Worm (Caenorhabditis elegans): ENCODE data around the gene F21D12.3.

The F21D12.3 gene

DNA sequence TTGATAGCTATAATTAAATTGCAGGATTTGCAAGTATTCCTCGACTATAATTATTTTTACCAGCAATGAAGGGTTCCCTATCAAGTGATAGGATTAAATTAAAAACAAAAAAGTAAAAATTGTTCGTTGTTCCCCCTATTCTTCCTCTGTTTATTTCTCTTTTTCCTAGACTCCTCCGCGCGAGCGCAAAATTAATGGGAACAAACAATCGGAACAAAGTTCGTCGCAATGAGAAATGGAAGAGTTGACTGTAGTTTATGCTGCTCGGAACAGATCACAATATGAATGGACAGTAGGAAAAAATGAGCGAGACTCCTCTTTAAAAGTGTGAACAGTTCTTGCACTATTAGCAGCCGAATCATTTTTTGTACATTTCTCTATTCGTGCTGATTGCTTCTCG is 16.9 kb upstream of the F21D12.3 start:
- TF ChIP-seq Y75B8A.6 (GFP tag; IDR thresholded peaks at IDR 0.05) = no peak
- TF ChIP-seq pha-4 (GFP tag; IDR thresholded peaks at IDR 0.05) = no peak
- TF ChIP-seq pha-4 (tag; optimal IDR thresholded peaks at IDR 0.05) = peak; percentile 85
- TF ChIP-seq unc-39 (tag; optimal IDR thresholded peaks at IDR 0.05) = no peak
- no peak for TF ChIP-seq madf-5 (GFP tag; IDR thresholded peaks at IDR 0.05)
- 0 out of 2 replicates have a peak, but pooled peaks have one; percentile 18 for TF ChIP-seq dmd-6 (GFP tag; IDR thresholded peaks at IDR 0.05)
- no peak for TF ChIP-seq Y48G9A.11 (GFP tag; IDR thresholded peaks at IDR 0.05)
- TF ChIP-seq nhr-28 (tag; optimal IDR thresholded peaks at IDR 0.05) = peak; percentile 5
- TF ChIP-seq dve-1 (tag; optimal IDR thresholded peaks at IDR 0.05; ENCODE audit: insufficient read depth) = no peak

DNA sequence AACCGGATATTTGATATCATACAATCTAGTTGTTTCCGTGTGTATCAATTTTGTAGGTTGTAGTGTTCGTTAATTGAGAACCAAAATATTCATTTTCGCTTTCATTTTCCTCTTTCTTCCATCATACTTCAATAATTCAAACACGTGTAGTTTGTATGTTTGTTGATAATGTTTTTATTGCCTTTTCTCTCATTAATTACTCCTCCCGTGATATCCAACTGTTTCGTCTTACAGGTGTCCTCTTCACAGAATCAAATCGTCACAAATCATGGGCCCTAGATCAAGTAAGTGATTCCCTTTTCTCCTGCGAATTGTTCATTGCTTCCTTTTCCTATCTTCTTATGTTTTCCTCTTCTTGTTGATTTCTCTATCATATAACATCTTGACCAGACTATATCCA is 15.2 kb upstream of the F21D12.3 start, which contains the start of gene nhr-21:
Gene nhr-21, plus strand, starts transcription at position 235 of the 400 bp plus-strand sequence.
- TF ChIP-seq D1046.2 (GFP tag; IDR thresholded peaks at IDR 0.05) (no peak), attf-4 (tag; optimal IDR thresholded peaks at IDR 0.05) (no peak), F37D6.2 (tag; optimal IDR thresholded peaks at IDR 0.05) (no peak), hlh-30 (tag; optimal IDR thresholded peaks at IDR 0.05; ENCODE audit: insufficient read depth) (peak; percentile 79), nhr-28 (tag; optimal IDR thresholded peaks at IDR 0.05) (peak; percentile 87), unc-39 (tag; optimal IDR thresholded peaks at IDR 0.05) (no peak), lin-1 (GFP tag; IDR thresholded peaks at IDR 0.05) (0 out of 2 replicates have a peak, but pooled peaks have one; percentile 26), dmd-6 (GFP tag; IDR thresholded peaks at IDR 0.05) (peak; percentile 57; the same call in 1 of the 2 replicates), mxl-3 (GFP tag; optimal IDR thresholded peaks at IDR 0.05) (peak; percentile 64), F49E8.2 (tag; optimal IDR thresholded peaks at IDR 0.05; ENCODE audit: borderline replicate concordance) (no peak), pha-4 (GFP tag; IDR thresholded peaks at IDR 0.05) (no peak), pha-4 (tag; optimal IDR thresholded peaks at IDR 0.05) (no peak), daf-8 (GFP tag; IDR thresholded peaks at IDR 0.05) (no peak), ctbp-1 (GFP tag; IDR thresholded peaks at IDR 0.05) (no peak), ceh-62 (tag; optimal IDR thresholded peaks at IDR 0.05) (no peak), jun-1 (tag; optimal IDR thresholded peaks at IDR 0.05) (no peak), hmg-1.1 (GFP tag; IDR thresholded peaks at IDR 0.05) (no peak), lin-13 (GFP tag; optimal IDR thresholded peaks at IDR 0.05) (no peak), zag-1 (tag; optimal IDR thresholded peaks at IDR 0.05) (no peak), mdl-1 (tag; optimal IDR thresholded peaks at IDR 0.05) (peak in 1 of 2 experiments; percentile 76), nhr-25 (tag; optimal IDR thresholded peaks at IDR 0.05; ENCODE audit: borderline replicate concordance, insufficient read depth) (peak; percentile 16), mep-1 (tag; optimal IDR thresholded peaks at IDR 0.05) (peak; percentile 17), nhr-11 (tag; optimal IDR thresholded peaks at IDR 0.05) (peak; percentile 42), lsy-2 (tag; optimal IDR thresholded peaks at IDR 0.05) (peak in 1 of 2 experiments; percentile 52), cey-2 (tag; optimal IDR thresholded peaks at IDR 0.05; ENCODE audit: borderline replicate concordance, insufficient read depth) (peak; percentile 19), Y48G9A.11 (GFP tag; IDR thresholded peaks at IDR 0.05) (no peak), hlh-11 (tag; optimal IDR thresholded peaks at IDR 0.05) (peak; percentile 70), unc-62 (GFP tag; optimal IDR thresholded peaks at IDR 0.05 in 1 of 2) (peak in 1 of 2 experiments; percentile 87), unc-62 (tag; optimal IDR thresholded peaks at IDR 0.05) (no peak)

DNA sequence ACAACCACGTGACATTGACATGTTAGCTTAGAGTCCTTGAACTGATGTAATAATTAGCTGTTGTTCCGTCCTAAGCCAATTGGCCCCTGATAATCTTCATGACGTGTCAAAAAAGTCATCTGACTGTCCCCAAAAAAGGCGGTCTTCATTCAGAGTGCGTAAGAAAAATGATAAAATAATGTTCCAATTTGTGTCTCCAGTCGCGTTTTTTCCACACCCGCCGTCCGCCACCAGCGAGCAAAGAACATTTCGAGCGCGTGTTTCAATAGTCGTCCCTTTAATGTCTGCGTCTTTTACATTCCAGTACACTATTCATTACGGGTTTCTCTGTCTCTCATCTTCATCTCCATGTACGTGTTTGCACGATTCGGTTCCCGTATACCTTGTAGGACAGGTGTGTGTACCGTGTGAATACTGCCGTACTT is 13.7 kb upstream of the F21D12.3 start:
- no peak for TF ChIP-seq F10B5.3 (tag; optimal IDR thresholded peaks at IDR 0.05)
- peak; percentile 91 for TF ChIP-seq gei-8 (GFP tag; optimal IDR thresholded peaks at IDR 0.05)
- no peak for TF ChIP-seq F49E8.2 (tag; optimal IDR thresholded peaks at IDR 0.05; ENCODE audit: borderline replicate concordance)
- TF ChIP-seq ZK337.2 (GFP tag; IDR thresholded peaks at IDR 0.05) = no peak
- peak; percentile 27 for TF ChIP-seq dpl-1 (GFP tag; optimal IDR thresholded peaks at IDR 0.05)
- TF ChIP-seq lsy-2 (tag; optimal IDR thresholded peaks at IDR 0.05) = peak; percentile 51 to 80
- TF ChIP-seq rbr-2 (tag; optimal IDR thresholded peaks at IDR 0.05) = peak; percentile 60
- TF ChIP-seq ZK546.5 (tag; optimal IDR thresholded peaks at IDR 0.05) = no peak
- no peak for TF ChIP-seq F44E2.7 (GFP tag; IDR thresholded peaks at IDR 0.05)
- peak; percentile 72 for TF ChIP-seq nhr-11 (tag; optimal IDR thresholded peaks at IDR 0.05)
- no peak for TF ChIP-seq set-16 (GFP tag; IDR thresholded peaks at IDR 0.05)
- TF ChIP-seq zfp-3 (GFP tag; conservative IDR thresholded peaks at IDR 0.05) = no peak
- TF ChIP-seq zfp-2 (tag; optimal IDR thresholded peaks at IDR 0.05) = peak; percentile 39
- TF ChIP-seq unc-62 (GFP tag; optimal IDR thresholded peaks at IDR 0.05 in 1 of 2) = peak in 1 of 2 experiments; percentile 93
- no peak for TF ChIP-seq unc-62 (tag; optimal IDR thresholded peaks at IDR 0.05)
- peak; percentile 97 for TF ChIP-seq nhr-28 (tag; optimal IDR thresholded peaks at IDR 0.05)
- TF ChIP-seq lin-1 (GFP tag; IDR thresholded peaks at IDR 0.05) = peak; percentile 62; the same call in 1 of the 2 replicates
- no peak for TF ChIP-seq ceh-62 (tag; optimal IDR thresholded peaks at IDR 0.05)
- peak; percentile 33 for TF ChIP-seq nhr-76 (tag; optimal IDR thresholded peaks at IDR 0.05)
- no peak for TF ChIP-seq lin-15B (tag; optimal IDR thresholded peaks at IDR 0.05)
- TF ChIP-seq zag-1 (tag; optimal IDR thresholded peaks at IDR 0.05) = no peak
- TF ChIP-seq hlh-11 (tag; optimal IDR thresholded peaks at IDR 0.05) = peak; percentile 97
- no peak for TF ChIP-seq dmd-8 (GFP tag; IDR thresholded peaks at IDR 0.05)
- peak; percentile 89 to 95 for TF ChIP-seq mdl-1 (tag; optimal IDR thresholded peaks at IDR 0.05)
- TF ChIP-seq lin-39 (tag; optimal IDR thresholded peaks at IDR 0.05) = no peak
